Worm (Caenorhabditis elegans): Measurements from ENCODE around the gene sfxn-1.3.

DNA sequence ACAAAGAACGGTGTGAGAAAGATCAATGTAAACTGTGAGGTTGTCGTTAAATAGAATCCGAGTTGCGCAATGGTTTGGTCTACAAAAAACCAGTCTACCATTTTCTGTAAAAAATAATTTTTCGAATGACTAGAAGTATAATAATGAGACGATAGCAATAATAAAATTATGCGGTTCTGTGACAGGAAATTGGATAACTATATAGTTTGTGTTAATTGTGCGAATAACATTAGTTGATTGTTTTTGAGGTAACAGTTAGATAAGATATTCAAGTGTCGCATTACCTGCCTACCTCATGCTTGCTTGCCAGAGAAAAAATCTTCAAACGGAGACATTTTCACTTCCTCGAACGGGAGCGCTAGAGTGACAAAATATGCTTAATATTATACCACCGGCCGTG, 15.2 kb downstream of the sfxn-1.3 start, which contains the start of gene str-18:
- TF ChIP-seq fkh-10 (GFP tag; optimal IDR thresholded peaks at IDR 0.05) (no peak), lsy-2 (tag; optimal IDR thresholded peaks at IDR 0.05) (no peak), skn-1 (tag; optimal IDR thresholded peaks at IDR 0.05) (no peak), unc-30 (tag; optimal IDR thresholded peaks at IDR 0.05) (no peak), nhr-28 (tag; optimal IDR thresholded peaks at IDR 0.05) (no peak)
